Worm (Caenorhabditis elegans): Measurements from ENCODE around the gene trf-1.
"Not testable (repeated sequence)": the region's sequence is repeated elsewhere in the genome, so short reads cannot be mapped to it uniquely, and the experiment has no call there.

The trf-1 gene

ce11 chrIII:13430162-13430561, at the start of gene trf-1:
trf-1 (plus strand) TSS chrIII:13430462.
- no peak for TF ChIP-seq unc-62 (GFP tag; optimal IDR thresholded peaks at IDR 0.05)

ce11 chrIII:13380881-13381280, 49.4 kb upstream of the trf-1 start:
- TF ChIP-seq unc-62 (GFP tag; optimal IDR thresholded peaks at IDR 0.05) = no peak

ce11 chrIII:13381684-13382083, 48.6 kb upstream of the trf-1 start:
- TF ChIP-seq unc-62 (GFP tag; optimal IDR thresholded peaks at IDR 0.05) = no peak

- TF ChIP-seq unc-62 (GFP tag; optimal IDR thresholded peaks at IDR 0.05) = no peak
These were observed 47.1 kb upstream of the trf-1 start for ce11 chrIII:13383159-13383558.

- TF ChIP-seq unc-62 (GFP tag; optimal IDR thresholded peaks at IDR 0.05) = no peak
These were observed 44.4 kb upstream of the trf-1 start, which contains the start of gene T03F6.4 for ce11 chrIII:13385850-13386249. T03F6.4 (plus strand) TSS chrIII:13386150.

- TF ChIP-seq unc-62 (GFP tag; optimal IDR thresholded peaks at IDR 0.05) = no peak
These were observed 41.6 kb upstream of the trf-1 start for ce11 chrIII:13388621-13389020.

- TF ChIP-seq unc-62 (GFP tag; optimal IDR thresholded peaks at IDR 0.05) = no peak
These were observed 41.2 kb upstream of the trf-1 start, which contains the start of gene T03F6.3 for ce11 chrIII:13389078-13389477. T03F6.3 (plus strand) TSS chrIII:13389395.

ce11 chrIII:13390789-13391188, 39.5 kb upstream of the trf-1 start:
- TF ChIP-seq unc-62 (GFP tag; optimal IDR thresholded peaks at IDR 0.05) = no peak

ce11 chrIII:13393239-13393638, 37.0 kb upstream of the trf-1 start, which contains the start of gene dnj-17:
dnj-17 (minus strand) TSS chrIII:13393339.
- no peak for TF ChIP-seq unc-62 (GFP tag; optimal IDR thresholded peaks at IDR 0.05)

ce11 chrIII:13393647-13394046, 36.6 kb upstream of the trf-1 start, which contains the start of gene qdpr-1:
qdpr-1 (plus strand) TSS chrIII:13393910.
- no peak for TF ChIP-seq unc-62 (GFP tag; optimal IDR thresholded peaks at IDR 0.05)

ce11 chrIII:13395262-13395661, 35.0 kb upstream of the trf-1 start, which contains the start of gene F11F1.1:
F11F1.1 (plus strand) TSS chrIII:13395562.
- TF ChIP-seq unc-62 (GFP tag; optimal IDR thresholded peaks at IDR 0.05) = no peak

ce11 chrIII:13401673-13402258, 28.5 kb upstream of the trf-1 start, which contains the start of the genes srlf-9 and srlf-10:
srlf-9 (minus strand) TSS chrIII:13401773.
srlf-10 (plus strand) TSS chrIII:13402208.
- not testable (repeated sequence) for TF ChIP-seq unc-62 (GFP tag; optimal IDR thresholded peaks at IDR 0.05)

ce11 chrIII:13402934-13403333, 27.3 kb upstream of the trf-1 start, which contains the start of gene mig-18:
mig-18 (plus strand) TSS chrIII:13403234.
- no peak for TF ChIP-seq unc-62 (GFP tag; optimal IDR thresholded peaks at IDR 0.05)

- TF ChIP-seq unc-62 (GFP tag; optimal IDR thresholded peaks at IDR 0.05) = no peak
These were observed 25.8 kb upstream of the trf-1 start, which contains the start of gene ttr-52 for ce11 chrIII:13404418-13404817. ttr-52 (plus strand) TSS chrIII:13404718.

ce11 chrIII:13405504-13405903, 24.8 kb upstream of the trf-1 start, which contains the start of gene nas-1:
nas-1 (plus strand) TSS chrIII:13405804.
- no peak for TF ChIP-seq unc-62 (GFP tag; optimal IDR thresholded peaks at IDR 0.05)

- TF ChIP-seq unc-62 (GFP tag; optimal IDR thresholded peaks at IDR 0.05) = no peak
These were observed 20.8 kb upstream of the trf-1 start, which contains the start of gene myo-6 for ce11 chrIII:13409498-13409897. myo-6 (plus strand) TSS chrIII:13409798.

ce11 chrIII:13411202-13411601, 19.1 kb upstream of the trf-1 start:
- no peak for TF ChIP-seq unc-62 (GFP tag; optimal IDR thresholded peaks at IDR 0.05)
